Fruit fly (Drosophila melanogaster) whole organism, embryonic: Measurements from ENCODE around the gene HP1c.

ENCODE experiments used
- Asciz ChIP-seq: fragments of 200-800 bp; sonication (Bioruptor generic); optimal IDR thresholded peaks from 2 replicates; lab custom pipeline; 2017; ENCODE audit warnings: missing biosample characterization, mild to moderate bottlenecking, missing genetic modification characterization, missing genetic modification reagents
- Atf6 ChIP-seq: fragments of 200-800 bp; sonication (Bioruptor generic); IDR thresholded peaks from 2 replicates; pipeline ENCODE4 v1.3.6; 2022; ENCODE audit warnings: missing biosample characterization, missing genetic modification characterization
- Awh ChIP-seq: fragments of 200-800 bp; sonication (Bioruptor generic); IDR thresholded peaks from 2 replicates; pipeline ENCODE4, ENCODE4 v1.3.6; 2022; ENCODE audit warnings: missing biosample characterization, missing genetic modification characterization
- Bteb2 ChIP-seq: fragments of 200-800 bp; sonication (Bioruptor generic); optimal IDR thresholded peaks from 2 replicates; lab custom pipeline; 2016; ENCODE audit warnings: missing biosample characterization, missing genetic modification characterization
- CG10209 ChIP-seq: fragments of 200-800 bp; sonication (Bioruptor generic); optimal IDR thresholded peaks from 3 replicates; lab custom pipeline; 2017; ENCODE audit warnings: missing biosample characterization, mild to moderate bottlenecking, missing genetic modification characterization, missing genetic modification reagents
- CG10565 ChIP-seq: fragments of 200-800 bp; sonication (Bioruptor generic); optimal IDR thresholded peaks from 3 replicates; lab custom pipeline; 2016; ENCODE audit warnings: missing biosample characterization, mild to moderate bottlenecking, missing genetic modification characterization
- CG12104 ChIP-seq: fragments of 200-800 bp; sonication (Bioruptor generic); optimal IDR thresholded peaks from 3 replicates; lab custom pipeline; 2016; ENCODE audit warnings: missing biosample characterization, missing genetic modification characterization
- CG12236 ChIP-seq: fragments of 200-800 bp; sonication (Bioruptor generic); optimal IDR thresholded peaks from 2 replicates; lab custom pipeline; 2016; ENCODE audit warnings: missing biosample characterization, missing genetic modification characterization
- CG13287 ChIP-seq: fragments of 200-800 bp; sonication (Bioruptor generic); IDR thresholded peaks from 2 replicates; pipeline ENCODE4 v1.3.6; 2022; ENCODE audit warnings: missing biosample characterization, missing genetic modification characterization; ENCODE audit not compliant: partially characterized antibody
- CG13424 ChIP-seq: fragments of 200-800 bp; sonication (Bioruptor generic); optimal IDR thresholded peaks from 2 replicates; lab custom pipeline; 2019; ENCODE audit warnings: missing biosample characterization, mild to moderate bottlenecking, missing genetic modification characterization, moderate library complexity
- CG15011 ChIP-seq: fragments of 200-800 bp; sonication (Bioruptor generic); optimal IDR thresholded peaks from 3 replicates; lab custom pipeline; 2018; ENCODE audit warnings: missing biosample characterization, mild to moderate bottlenecking, missing genetic modification characterization
- CG18764 ChIP-seq: fragments of 200-800 bp; sonication (Bioruptor generic); optimal IDR thresholded peaks from 3 replicates; lab custom pipeline; 2016; ENCODE audit warnings: missing biosample characterization, missing genetic modification characterization
- CG2202 ChIP-seq: fragments of 200-800 bp; sonication (Bioruptor generic); optimal IDR thresholded peaks from 2 replicates; lab custom pipeline; 2018; ENCODE audit warnings: missing biosample characterization, mild to moderate bottlenecking, missing genetic modification characterization
- CG30431 ChIP-seq: fragments of 200-800 bp; sonication (Bioruptor generic); optimal IDR thresholded peaks from 2 replicates; lab custom pipeline; 2017; ENCODE audit warnings: missing biosample characterization, missing genetic modification characterization
- CG31224 ChIP-seq: fragments of 200-800 bp; sonication (Bioruptor generic); IDR thresholded peaks from 2 replicates; pipeline ENCODE4 v1.3.6; 2022; ENCODE audit warnings: missing biosample characterization, missing genetic modification characterization
- CG3995 ChIP-seq: fragments of 200-800 bp; sonication (Bioruptor generic); optimal IDR thresholded peaks from 3 replicates; lab custom pipeline; 2016; ENCODE audit warnings: missing biosample characterization, missing genetic modification characterization
- CG6254 ChIP-seq: fragments of 200-800 bp; sonication (Bioruptor generic); optimal IDR thresholded peaks from 3 replicates; lab custom pipeline; 2017; ENCODE audit warnings: mild to moderate bottlenecking, missing biosample characterization, missing genetic modification reagents, missing genetic modification characterization
- CG6683 ChIP-seq: fragments of 200-800 bp; sonication (Bioruptor generic); optimal IDR thresholded peaks from 2 replicates; lab custom pipeline; 2017; ENCODE audit warnings: missing biosample characterization, mild to moderate bottlenecking, missing genetic modification characterization, missing genetic modification reagents
- CG7556 ChIP-seq: fragments of 200-800 bp; sonication (Bioruptor generic); optimal IDR thresholded peaks from 2 replicates; lab custom pipeline; 2017; ENCODE audit warnings: missing biosample characterization, mild to moderate bottlenecking, missing genetic modification characterization
- CG7839 ChIP-seq: fragments of 200-800 bp; sonication (Bioruptor generic); optimal IDR thresholded peaks from 3 replicates; lab custom pipeline; 2018; ENCODE audit warnings: missing biosample characterization, mild to moderate bottlenecking, missing genetic modification characterization, moderate library complexity
- CG9609 ChIP-seq: fragments of 200-800 bp; sonication (Bioruptor generic); optimal IDR thresholded peaks from 3 replicates; lab custom pipeline; 2016; ENCODE audit warnings: missing biosample characterization, missing genetic modification characterization
- CG9817 ChIP-seq: fragments of 200-800 bp; sonication (Bioruptor generic); optimal IDR thresholded peaks from 2 replicates; lab custom pipeline; 2018; ENCODE audit warnings: missing biosample characterization, mild to moderate bottlenecking, missing genetic modification characterization, moderate library complexity
- Dad ChIP-seq: fragments of 200-800 bp; sonication (Bioruptor generic); optimal IDR thresholded peaks from 3 replicates; lab custom pipeline; 2016; ENCODE audit warnings: missing biosample characterization, missing genetic modification characterization
- Dbx ChIP-seq: fragments of 200-800 bp; sonication (Bioruptor generic); IDR thresholded peaks from 3 replicates; pipeline ENCODE4 v1.3.6; 2022; ENCODE audit warnings: missing biosample characterization, missing genetic modification characterization
- Dip2 ChIP-seq: fragments of 200-800 bp; sonication (Bioruptor generic); IDR thresholded peaks from 2 replicates; pipeline ENCODE4 v1.3.6; 2022; ENCODE audit warnings: missing biosample characterization, missing genetic modification characterization
- Drgx ChIP-seq: fragments of 200-800 bp; sonication (Bioruptor generic); IDR thresholded peaks from 2 replicates; pipeline ENCODE4 v1.3.6; 2022; ENCODE audit warnings: missing biosample characterization, missing genetic modification characterization
- ERR ChIP-seq: fragments of 200-800 bp; sonication (Bioruptor generic); optimal IDR thresholded peaks from 2 replicates; lab custom pipeline; 2016; ENCODE audit warnings: missing biosample characterization, missing genetic modification characterization
- HLHmδ ChIP-seq: fragments of 200-800 bp; sonication (Bioruptor generic); optimal IDR thresholded peaks from 2 replicates; lab custom pipeline; 2018; ENCODE audit warnings: missing biosample characterization, mild to moderate bottlenecking, missing genetic modification characterization, moderate library complexity
- Hey ChIP-seq: fragments of 200-800 bp; sonication (Bioruptor generic); optimal IDR thresholded peaks from 3 replicates; lab custom pipeline; 2018; ENCODE audit warnings: missing biosample characterization, mild to moderate bottlenecking, missing genetic modification characterization
- HmgD ChIP-seq: fragments of 200-800 bp; sonication (Bioruptor generic); optimal IDR thresholded peaks from 3 replicates; lab custom pipeline; 2016; ENCODE audit warnings: missing biosample characterization, missing genetic modification characterization
- NC2α ChIP-seq: fragments of 200-800 bp; sonication (Bioruptor generic); optimal IDR thresholded peaks from 2 replicates; lab custom pipeline; 2016; ENCODE audit warnings: missing biosample characterization, missing genetic modification characterization
- Pdp1 ChIP-seq, 2 experiments: fragments of 200-800 bp; sonication (Bioruptor generic); optimal IDR thresholded peaks; 3 replicates each; lab custom pipeline; 2016; ENCODE audit warnings: missing biosample characterization in 2 of 2, missing genetic modification characterization in 2 of 2, mild to moderate bottlenecking in 1 of 2, moderate library complexity in 1 of 2
- Sry-δ ChIP-seq: fragments of 200-800 bp; sonication (Bioruptor generic); optimal IDR thresholded peaks from 2 replicates; lab custom pipeline; 2016; ENCODE audit warnings: missing biosample characterization, missing genetic modification characterization
- ab ChIP-seq: fragments of 200-800 bp; sonication (Bioruptor generic); optimal IDR thresholded peaks from 2 replicates; lab custom pipeline; 2016; ENCODE audit warnings: missing biosample characterization, missing genetic modification characterization
- az2 ChIP-seq: fragments of 200-800 bp; sonication (Bioruptor generic); optimal IDR thresholded peaks from 3 replicates; lab custom pipeline; 2016; ENCODE audit warnings: missing biosample characterization, missing genetic modification characterization
- br ChIP-seq: fragments of >200 bp; optimal IDR thresholded peaks from 2 replicates; lab custom pipeline; 2017
- bsh ChIP-seq, 2 experiments: fragments of 200-800 bp; sonication (Bioruptor generic); optimal IDR thresholded peaks; 2 replicates each; lab custom pipeline; 2017 to 2018; ENCODE audit warnings: mild to moderate bottlenecking in 2 of 2, missing biosample characterization in 2 of 2, missing genetic modification characterization in 2 of 2, moderate library complexity in 1 of 2
- cg ChIP-seq: fragments of 200-800 bp; sonication (Bioruptor generic); optimal IDR thresholded peaks from 3 replicates; lab custom pipeline; 2019; ENCODE audit warnings: missing biosample characterization, mild to moderate bottlenecking, missing genetic modification characterization, moderate library complexity
- chif ChIP-seq, 2 experiments: fragments of 200-800 bp; sonication (Bioruptor generic); optimal IDR thresholded peaks; 3 replicates each; lab custom pipeline; 2016; ENCODE audit warnings: missing biosample characterization in 2 of 2, missing genetic modification characterization in 2 of 2
- chinmo ChIP-seq: fragments of 200-800 bp; sonication (Bioruptor generic); IDR thresholded peaks from 4 replicates; pipeline ENCODE4 v1.3.6; 2022; ENCODE audit warnings: missing biosample characterization, missing genetic modification characterization; ENCODE audit not compliant: partially characterized antibody
- dan ChIP-seq: fragments of 200-800 bp; sonication (Bioruptor generic); IDR thresholded peaks from 2 replicates; pipeline ENCODE4 v1.3.6; 2022; ENCODE audit warnings: missing biosample characterization, missing genetic modification characterization
- ems ChIP-seq: fragments of 200-800 bp; sonication (Bioruptor generic); optimal IDR thresholded peaks from 3 replicates; lab custom pipeline; 2016; ENCODE audit warnings: missing biosample characterization, missing genetic modification characterization
- en ChIP-seq: fragments of 200-800 bp; sonication (Bioruptor generic); optimal IDR thresholded peaks from 2 replicates; lab custom pipeline; 2016; ENCODE audit warnings: missing biosample characterization, missing genetic modification characterization
- hth ChIP-seq: fragments of >200 bp; optimal IDR thresholded peaks from 2 replicates; lab custom pipeline; 2017; ENCODE audit warnings: inconsistent platforms
- kay ChIP-seq: fragments of 200-800 bp; sonication (Bioruptor generic); optimal IDR thresholded peaks from 2 replicates; lab custom pipeline; 2016; ENCODE audit warnings: missing biosample characterization, missing genetic modification characterization
- ken ChIP-seq: fragments of 200-800 bp; sonication (Bioruptor generic); IDR thresholded peaks from 3 replicates; pipeline ENCODE4 v1.3.6; 2022; ENCODE audit warnings: missing biosample characterization, missing genetic modification characterization
- pros ChIP-seq: fragments of 200-800 bp; sonication (Bioruptor generic); optimal IDR thresholded peaks from 3 replicates; lab custom pipeline; 2019; ENCODE audit warnings: missing biosample characterization, mild to moderate bottlenecking, missing genetic modification characterization, moderate library complexity
- schlank ChIP-seq: fragments of 200-800 bp; sonication (Bioruptor generic); optimal IDR thresholded peaks from 2 replicates; lab custom pipeline; 2018; ENCODE audit warnings: missing biosample characterization, mild to moderate bottlenecking, missing genetic modification characterization
- sens ChIP-seq: fragments of 200-800 bp; sonication (Bioruptor generic); peaks from one replicate; lab custom pipeline; 2016; ENCODE audit warnings: missing biosample characterization, missing genetic modification characterization
- sima ChIP-seq: fragments of 200-800 bp; sonication (Bioruptor generic); optimal IDR thresholded peaks from 2 replicates; lab custom pipeline; 2016; ENCODE audit warnings: missing biosample characterization, missing genetic modification characterization
- slbo ChIP-seq: fragments of 200-800 bp; sonication (Bioruptor generic); IDR thresholded peaks from 2 replicates; pipeline ENCODE4 v1.3.6; 2022; ENCODE audit warnings: missing biosample characterization, missing genetic modification characterization
- sr ChIP-seq: fragments of 200-800 bp; sonication (Bioruptor generic); IDR thresholded peaks from 3 replicates; pipeline ENCODE4 v1.3.6; 2022; ENCODE audit warnings: missing biosample characterization, missing genetic modification characterization

Gene HP1c

dm6 chr3R:22750534-22750947, 5.1 kb downstream of the HP1c start, which contains the start of the genes rumi, CG7029 and Usp12-46 (continued):
- TF ChIP-seq schlank (tag; lab: Kevin White, UChicago), result peak; percentile 59
- peak; percentile 87 for TF ChIP-seq CG9609 (GFP tag; lab: Kevin White, UChicago)
- TF ChIP-seq en, result peak; percentile 77
- peak; percentile 69 for TF ChIP-seq ab (GFP tag; lab: Kevin White, UChicago)
- peak; percentile 77 for TF ChIP-seq CG12236 (GFP tag; lab: Kevin White, UChicago)
- peak; percentile 90 for TF ChIP-seq Bteb2 (GFP tag; lab: Kevin White, UChicago)
- peak; percentile 66 for TF ChIP-seq CG2202 (tag; lab: Kevin White, UChicago)
- TF ChIP-seq kay (GFP tag; lab: Kevin White, UChicago), result peak; percentile 79
- TF ChIP-seq CG7839, result peak; percentile 85
- TF ChIP-seq CG6683, result peak; percentile 43
- TF ChIP-seq Sry-δ (GFP tag; lab: Kevin White, UChicago), result peak; percentile 82
- peak; percentile 83 for TF ChIP-seq ERR (GFP tag; lab: Kevin White, UChicago)
- no peak for TF ChIP-seq Dip2 (GFP tag; lab: Robert Waterston, UW)
- TF ChIP-seq CG6254, result peak; percentile 72
- peak; percentile 75 for TF ChIP-seq Drgx
- peak; percentile 98 for TF ChIP-seq HmgD (GFP tag; lab: Kevin White, UChicago)
- peak; percentile 63 for TF ChIP-seq Awh (GFP tag; lab: Robert Waterston, UW)
- peak; percentile 75 for TF ChIP-seq CG7556
- TF ChIP-seq CG13287 (GFP tag; lab: Robert Waterston, UW), result peak; percentile 87
- TF ChIP-seq pros (GFP tag; lab: Kevin White, UChicago), result peak; percentile 82
- peak; percentile 87 to 93 for TF ChIP-seq chif (GFP tag; optimal IDR thresholded peaks at IDR 0.05; lab: Kevin White, UChicago)
- no peak for TF ChIP-seq hth (lab: Kevin White, UChicago)
- TF ChIP-seq Pdp1 (GFP tag; optimal IDR thresholded peaks at IDR 0.05; lab: Kevin White, UChicago), result peak; percentile 82 to 92
- TF ChIP-seq CG31224 (GFP tag; lab: Robert Waterston, UW), result peak; percentile 58; the same call in 1 of the 2 replicates
- TF ChIP-seq CG13424 (tag; lab: Kevin White, UChicago), result peak; percentile 90
- no peak for TF ChIP-seq br
- TF ChIP-seq Dbx (GFP tag; lab: Robert Waterston, UW), result peak; percentile 87
- no peak for TF ChIP-seq cg
- peak in 1 of 2 experiments; percentile 88 for TF ChIP-seq bsh (GFP tag; optimal IDR thresholded peaks at IDR 0.05; lab: Kevin White, UChicago)
- TF ChIP-seq NC2α, result peak; percentile 71
- peak; percentile 89 for TF ChIP-seq az2 (GFP tag; lab: Kevin White, UChicago)
- peak; percentile 86; the same call in 3 of the 4 replicates for TF ChIP-seq chinmo (GFP tag; lab: Robert Waterston, UW)
- peak; percentile 93 for TF ChIP-seq slbo (GFP tag; lab: Robert Waterston, UW)
- TF ChIP-seq CG9817, result peak; percentile 89
- no peak for TF ChIP-seq dan (GFP tag; lab: Robert Waterston, UW)
- TF ChIP-seq sr (GFP tag; lab: Robert Waterston, UW), result peak; percentile 54; the same call in 1 of the 3 replicates
- TF ChIP-seq ken, result peak; percentile 89
- peak; percentile 20 for TF ChIP-seq CG12104 (GFP tag; lab: Kevin White, UChicago)
- TF ChIP-seq sima (GFP tag; lab: Kevin White, UChicago), result no peak
- TF ChIP-seq CG10209 (GFP tag; lab: Kevin White, UChicago), result peak; percentile 84
- no peak for TF ChIP-seq Hey
- peak; percentile 56 for TF ChIP-seq CG10565 (GFP tag; lab: Kevin White, UChicago)
- peak; percentile 72 for TF ChIP-seq CG30431 (GFP tag; lab: Kevin White, UChicago)
- TF ChIP-seq ems (GFP tag; lab: Kevin White, UChicago), result peak; percentile 85
- TF ChIP-seq CG15011 (GFP tag; lab: Kevin White, UChicago), result no peak
- peak; percentile 68 for TF ChIP-seq CG18764
- peak; percentile 87 for TF ChIP-seq Atf6 (GFP tag; lab: Robert Waterston, UW)
- peak; percentile 82 for TF ChIP-seq Dad
- TF ChIP-seq sens (GFP tag; lab: Kevin White, UChicago), result peak; percentile 99
- TF ChIP-seq HLHmδ (GFP tag; lab: Kevin White, UChicago), result peak; percentile 33
- TF ChIP-seq CG3995 (GFP tag; lab: Kevin White, UChicago), result peak; percentile 100
- TF ChIP-seq Asciz (GFP tag; lab: Kevin White, UChicago), result peak; percentile 44
